Fruit fly (Drosophila melanogaster) whole organism, embryonic: ENCODE data around the gene CG8349.

Experiments used
- Atf-2 ChIP-seq: fragments of 200-800 bp; sonication (Bioruptor generic); optimal IDR thresholded peaks from 2 replicates; lab custom pipeline; 2016; ENCODE audit warnings: missing biosample characterization, missing genetic modification characterization
- Awh ChIP-seq: fragments of 200-800 bp; sonication (Bioruptor generic); IDR thresholded peaks from 2 replicates; pipeline ENCODE4, ENCODE4 v1.3.6; 2022; ENCODE audit warnings: missing biosample characterization, missing genetic modification characterization
- CG10431 ChIP-seq: fragments of 200-800 bp; sonication (Bioruptor generic); optimal IDR thresholded peaks from 3 replicates; lab custom pipeline; 2018; ENCODE audit warnings: missing biosample characterization, mild to moderate bottlenecking, missing genetic modification characterization
- CG10959 ChIP-seq: fragments of 200-800 bp; sonication (Bioruptor generic); IDR thresholded peaks from 2 replicates; pipeline ENCODE4 v1.3.6; 2022; ENCODE audit warnings: missing biosample characterization, missing genetic modification characterization
- CG11093 ChIP-seq: fragments of 200-800 bp; sonication (Bioruptor generic); IDR thresholded peaks from 3 replicates; pipeline ENCODE4 v1.3.6; 2022; ENCODE audit warnings: missing biosample characterization, missing genetic modification characterization
- CG14014 ChIP-seq: fragments of 200-800 bp; sonication (Bioruptor generic); IDR thresholded peaks from 2 replicates; pipeline ENCODE4 v1.3.6; 2022; ENCODE audit warnings: missing biosample characterization, missing genetic modification characterization
- CG17328 ChIP-seq: fragments of 200-800 bp; sonication (Bioruptor generic); IDR thresholded peaks from 2 replicates; pipeline ENCODE4 v1.3.6; 2022; ENCODE audit warnings: missing biosample characterization, missing genetic modification characterization
- CG17385 ChIP-seq: fragments of 200-800 bp; sonication (Bioruptor generic); optimal IDR thresholded peaks from 3 replicates; lab custom pipeline; 2018; ENCODE audit warnings: missing biosample characterization, mild to moderate bottlenecking, missing genetic modification characterization
- CG1832 ChIP-seq: fragments of 200-800 bp; sonication (Bioruptor generic); optimal IDR thresholded peaks from 2 replicates; lab custom pipeline; 2017; ENCODE audit warnings: missing biosample characterization, mild to moderate bottlenecking, missing genetic modification characterization, inconsistent platforms
- CG18599 ChIP-seq: fragments of 200-800 bp; sonication (Bioruptor generic); optimal IDR thresholded peaks from 3 replicates; lab custom pipeline; 2017; ENCODE audit warnings: missing biosample characterization, missing genetic modification characterization, mild to moderate bottlenecking, moderate library complexity, missing genetic modification reagents
- CG18764 ChIP-seq: fragments of 200-800 bp; sonication (Bioruptor generic); optimal IDR thresholded peaks from 3 replicates; lab custom pipeline; 2016; ENCODE audit warnings: missing biosample characterization, missing genetic modification characterization
- CG2202 ChIP-seq: fragments of 200-800 bp; sonication (Bioruptor generic); optimal IDR thresholded peaks from 2 replicates; lab custom pipeline; 2018; ENCODE audit warnings: missing biosample characterization, mild to moderate bottlenecking, missing genetic modification characterization
- CG31441 ChIP-seq: fragments of 200-800 bp; sonication (Bioruptor generic); IDR thresholded peaks from 2 replicates; pipeline ENCODE4 v1.3.6; 2022; ENCODE audit warnings: missing biosample characterization, missing genetic modification characterization
- CG32772 ChIP-seq: fragments of 200-800 bp; sonication (Bioruptor generic); IDR thresholded peaks from 2 replicates; pipeline ENCODE4 v1.3.6; 2022; ENCODE audit warnings: missing biosample characterization, missing genetic modification characterization
- CG34376 ChIP-seq: fragments of 200-800 bp; sonication (Bioruptor generic); optimal IDR thresholded peaks from 2 replicates; lab custom pipeline; 2018; ENCODE audit warnings: missing biosample characterization, mild to moderate bottlenecking, missing genetic modification characterization
- CG4282 ChIP-seq: fragments of 200-800 bp; sonication (Bioruptor generic); optimal IDR thresholded peaks from 2 replicates; lab custom pipeline; 2016; ENCODE audit warnings: missing biosample characterization, missing genetic modification characterization
- CG7745 ChIP-seq: fragments of 200-800 bp; sonication (Bioruptor generic); optimal IDR thresholded peaks from 2 replicates; lab custom pipeline; 2018; ENCODE audit warnings: missing biosample characterization, mild to moderate bottlenecking, missing genetic modification characterization, moderate library complexity
- CG7786 ChIP-seq: fragments of 200-800 bp; sonication (Bioruptor generic); optimal IDR thresholded peaks from 2 replicates; lab custom pipeline; 2016; ENCODE audit warnings: missing biosample characterization, missing genetic modification characterization
- CG9215 ChIP-seq: fragments of 200-800 bp; sonication (Bioruptor generic); IDR thresholded peaks from 2 replicates; pipeline ENCODE4 v1.3.6; 2022; ENCODE audit warnings: missing biosample characterization, missing genetic modification characterization
- D19A ChIP-seq: fragments of 200-800 bp; optimal IDR thresholded peaks from 3 replicates; lab custom pipeline; 2019; ENCODE audit warnings: missing biosample characterization, mild to moderate bottlenecking, missing genetic modification characterization, moderate library complexity
- Fer2 ChIP-seq: fragments of 200-800 bp; sonication (Bioruptor generic); optimal IDR thresholded peaks from 2 replicates; lab custom pipeline; 2018; ENCODE audit warnings: missing biosample characterization, mild to moderate bottlenecking, missing genetic modification characterization, moderate library complexity
- Gsc ChIP-seq: fragments of 200-800 bp; sonication (Bioruptor generic); IDR thresholded peaks from 2 replicates; pipeline ENCODE4 v1.3.6; 2022; ENCODE audit warnings: missing biosample characterization, missing genetic modification characterization
- HLH54F ChIP-seq: fragments of 200-800 bp; sonication (Bioruptor generic); optimal IDR thresholded peaks from 3 replicates; lab custom pipeline; 2016; ENCODE audit warnings: missing biosample characterization, missing genetic modification characterization
- Hand ChIP-seq: fragments of 200-800 bp; sonication (Bioruptor generic); optimal IDR thresholded peaks from 2 replicates; lab custom pipeline; 2017; ENCODE audit warnings: mild to moderate bottlenecking, missing biosample characterization, missing genetic modification reagents, missing genetic modification characterization
- Hr3 ChIP-seq: fragments of 200-800 bp; sonication (Bioruptor generic); optimal IDR thresholded peaks from 3 replicates; lab custom pipeline; 2016; ENCODE audit warnings: missing biosample characterization, missing genetic modification characterization
- Kr ChIP-seq: fragments of 200-800 bp; sonication (Bioruptor generic); optimal IDR thresholded peaks from 2 replicates; lab custom pipeline; 2017; ENCODE audit warnings: missing biosample characterization, mild to moderate bottlenecking, missing genetic modification characterization
- Ssrp ChIP-seq: fragments of 200-800 bp; sonication (Bioruptor generic); optimal IDR thresholded peaks from 2 replicates; lab custom pipeline; 2018; ENCODE audit warnings: missing biosample characterization, mild to moderate bottlenecking, missing genetic modification characterization, moderate library complexity
- Stat92E ChIP-seq, 3 experiments: fragments of >200 bp in 2 of 3; fragments of 200-800 bp in 1 of 3; sonication (Bioruptor generic) in 1 of 3; optimal IDR thresholded peaks; 2 replicates each; lab custom pipeline; 2017 to 2019; ENCODE audit warnings: missing biosample characterization in 3 of 3, missing genetic modification characterization in 3 of 3, mild to moderate bottlenecking in 1 of 3, moderate library complexity in 1 of 3
- Xrp1 ChIP-seq: fragments of 200-800 bp; sonication (Bioruptor generic); IDR thresholded peaks from 2 replicates; pipeline ENCODE4 v1.3.6; 2022; ENCODE audit warnings: missing biosample characterization, missing genetic modification characterization
- abd-A ChIP-seq: fragments of 200-800 bp; sonication (Bioruptor generic); optimal IDR thresholded peaks from 3 replicates; lab custom pipeline; 2019; ENCODE audit warnings: missing biosample characterization, mild to moderate bottlenecking, missing genetic modification characterization, moderate library complexity
- amos ChIP-seq: fragments of 200-800 bp; sonication (Bioruptor generic); IDR thresholded peaks from 2 replicates; pipeline ENCODE4 v1.3.6; 2022; ENCODE audit warnings: missing biosample characterization, missing genetic modification characterization; ENCODE audit not compliant: partially characterized antibody
- ato ChIP-seq: fragments of 200-800 bp; sonication (Bioruptor generic); IDR thresholded peaks from 2 replicates; pipeline ENCODE4 v1.3.6; 2022; ENCODE audit warnings: missing biosample characterization, missing genetic modification characterization; ENCODE audit not compliant: partially characterized antibody
- bcd ChIP-seq: fragments of 200-800 bp; sonication (Bioruptor generic); optimal IDR thresholded peaks from 2 replicates; lab custom pipeline; 2017; ENCODE audit warnings: missing biosample characterization, mild to moderate bottlenecking, missing genetic modification characterization
- chinmo ChIP-seq: fragments of 200-800 bp; sonication (Bioruptor generic); IDR thresholded peaks from 4 replicates; pipeline ENCODE4 v1.3.6; 2022; ENCODE audit warnings: missing biosample characterization, missing genetic modification characterization; ENCODE audit not compliant: partially characterized antibody
- ci ChIP-seq: fragments of 200-800 bp; sonication (Bioruptor generic); IDR thresholded peaks from 3 replicates; pipeline ENCODE4 v1.3.6; 2022; ENCODE audit warnings: missing biosample characterization, missing genetic modification characterization
- corto ChIP-seq: fragments of 200-800 bp; sonication (Bioruptor generic); optimal IDR thresholded peaks from 2 replicates; lab custom pipeline; 2016; ENCODE audit warnings: missing biosample characterization, mild to moderate bottlenecking, missing genetic modification characterization, moderate library complexity
- dmrt11E ChIP-seq: fragments of 200-800 bp; sonication (Bioruptor generic); optimal IDR thresholded peaks from 3 replicates; lab custom pipeline; 2018; ENCODE audit warnings: missing biosample characterization, mild to moderate bottlenecking, missing genetic modification characterization, moderate library complexity
- dmrt99B ChIP-seq: fragments of 200-800 bp; sonication (Bioruptor generic); optimal IDR thresholded peaks from 2 replicates; lab custom pipeline; 2018; ENCODE audit warnings: missing biosample characterization, mild to moderate bottlenecking, missing genetic modification characterization, moderate library complexity
- fru ChIP-seq: fragments of >200 bp; optimal IDR thresholded peaks from 2 replicates; lab custom pipeline; 2017
- gcm ChIP-seq: fragments of 200-800 bp; sonication (Bioruptor generic); optimal IDR thresholded peaks from 2 replicates; lab custom pipeline; 2019; ENCODE audit warnings: missing biosample characterization, mild to moderate bottlenecking, missing genetic modification characterization, moderate library complexity
- gsb ChIP-seq: fragments of 200-800 bp; sonication (Bioruptor generic); IDR thresholded peaks from 2 replicates; pipeline ENCODE4 v1.3.6; 2022; ENCODE audit warnings: missing biosample characterization, missing genetic modification characterization
- ham ChIP-seq: fragments of 200-800 bp; sonication (Bioruptor generic); IDR thresholded peaks from 2 replicates; pipeline ENCODE4 v1.3.6; 2022; ENCODE audit warnings: missing biosample characterization, missing genetic modification characterization
- hth ChIP-seq: fragments of >200 bp; optimal IDR thresholded peaks from 2 replicates; lab custom pipeline; 2017; ENCODE audit warnings: inconsistent platforms
- pan ChIP-seq, 4 experiments: fragments of >200 bp in 3 of 4; fragments of 200-800 bp in 1 of 4; sonication (Bioruptor generic) in 1 of 4; optimal IDR thresholded peaks in 3 of 4; IDR thresholded peaks in 1 of 4; 2 replicates each; pipeline versions ENCODE4 v1.3.6 to Lab custom; 2017 to 2022; ENCODE audit warnings: missing biosample characterization in 2 of 4, missing genetic modification characterization in 2 of 4, mixed read lengths in 1 of 4
- phol ChIP-seq: fragments of 200-800 bp; sonication (Bioruptor generic); optimal IDR thresholded peaks from 3 replicates; lab custom pipeline; 2018; ENCODE audit warnings: missing biosample characterization, mild to moderate bottlenecking, missing genetic modification characterization, moderate library complexity
- pnt ChIP-seq: fragments of 200-800 bp; sonication (Bioruptor generic); optimal IDR thresholded peaks from 3 replicates; lab custom pipeline; 2016; ENCODE audit warnings: missing biosample characterization, missing genetic modification characterization
- psq ChIP-seq: fragments of 200-800 bp; sonication (Bioruptor generic); optimal IDR thresholded peaks from 2 replicates; lab custom pipeline; 2017; ENCODE audit warnings: missing biosample characterization, missing genetic modification characterization
- shn ChIP-seq: fragments of 200-800 bp; sonication (Bioruptor generic); optimal IDR thresholded peaks from 3 replicates; lab custom pipeline; 2016; ENCODE audit warnings: missing biosample characterization, missing genetic modification characterization
- toy ChIP-seq: fragments of 200-800 bp; sonication (Bioruptor generic); IDR thresholded peaks from 2 replicates; pipeline ENCODE4 v1.3.6; 2022; ENCODE audit warnings: missing biosample characterization, missing genetic modification characterization
- ttk ChIP-seq: fragments of 200-800 bp; sonication (Bioruptor generic); IDR thresholded peaks from 2 replicates; pipeline ENCODE4 v2.1.2; 2022; ENCODE audit warnings: missing biosample characterization, missing genetic modification characterization

Gene CG8349

DNA sequence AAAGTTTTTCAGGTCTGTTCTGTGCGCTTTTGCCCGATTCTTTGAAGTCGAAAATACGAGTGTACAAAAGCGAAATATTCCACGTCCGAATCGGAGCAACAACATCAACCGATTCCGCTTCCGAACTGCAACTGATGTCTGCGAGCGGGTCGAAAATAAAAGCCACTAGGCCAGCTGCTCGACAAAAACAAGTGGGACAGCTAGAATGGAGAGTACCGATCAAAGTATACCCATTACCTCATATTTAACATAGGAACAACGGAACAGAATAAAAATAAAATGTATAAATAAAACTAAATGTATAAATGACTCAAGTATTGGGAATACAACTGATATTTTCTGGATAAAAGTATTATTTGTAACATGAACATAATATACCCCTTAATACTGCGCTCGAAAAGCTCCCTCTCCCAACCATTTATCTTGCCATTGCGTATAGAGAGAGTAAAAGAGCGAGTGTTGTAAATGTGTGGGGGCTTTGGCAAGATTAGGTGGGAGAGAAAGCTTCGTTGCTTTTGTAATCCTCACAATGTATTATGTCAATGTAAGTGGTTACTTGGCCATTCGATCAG, 10.6 kb upstream of the CG8349 start, which contains the start of gene SLC5A11 (continued):
- TF ChIP-seq Ssrp (peak; percentile 99), fru (no peak), CG9215 (peak; percentile 93), dmrt11E (tag; lab: Kevin White, UChicago) (peak; percentile 2), Fer2 (peak; percentile 90), hth (lab: Kevin White, UChicago) (no peak), pnt (GFP tag; lab: Kevin White, UChicago) (peak; percentile 78), Stat92E (GFP tag; optimal IDR thresholded peaks at IDR 0.05; lab: Kevin White, UChicago) (peak in 1 of 3 experiments; percentile 98), bcd (GFP tag; lab: Kevin White, UChicago) (peak; percentile 99), ci (peak; percentile 95), psq (GFP tag; lab: Kevin White, UChicago) (peak; percentile 96), D19A (tag; lab: Kevin White, UChicago) (peak; percentile 87), CG10959 (GFP tag; lab: Robert Waterston, UW) (no peak), Awh (GFP tag; lab: Robert Waterston, UW) (peak; percentile 97), CG11093 (GFP tag; lab: Robert Waterston, UW) (peak; percentile 93), CG32772 (GFP tag; lab: Robert Waterston, UW) (peak; percentile 95), Kr (GFP tag; lab: Kevin White, UChicago) (no peak), CG4282 (GFP tag; lab: Kevin White, UChicago) (peak; percentile 81), chinmo (GFP tag; lab: Robert Waterston, UW) (peak; percentile 86; the same call in 2 of the 4 replicates), CG17328 (GFP tag; lab: Robert Waterston, UW) (peak; percentile 95), Xrp1 (GFP tag; lab: Robert Waterston, UW) (peak; percentile 97), corto (peak; percentile 99), CG17385 (peak; percentile 93), HLH54F (GFP tag; lab: Kevin White, UChicago) (peak; percentile 76), shn (peak; percentile 56), amos (no peak; the same call in 1 of the 2 replicates), CG31441 (GFP tag; lab: Robert Waterston, UW) (peak; percentile 94; the same call in 1 of the 2 replicates), gcm (GFP tag; lab: Kevin White, UChicago) (peak; percentile 96), CG10431 (GFP tag; lab: Kevin White, UChicago) (peak; percentile 67), Gsc (no peak), CG18764 (GFP tag; lab: Kevin White, UChicago) (peak; percentile 88), toy (GFP tag; lab: Robert Waterston, UW) (peak; percentile 94), dmrt99B (tag; lab: Kevin White, UChicago) (peak; percentile 100), Atf-2 (GFP tag; lab: Kevin White, UChicago) (peak; percentile 95), CG7786 (GFP tag; lab: Kevin White, UChicago) (peak; percentile 78), CG14014 (GFP tag; lab: Robert Waterston, UW) (peak; percentile 99), Hr3 (GFP tag; lab: Kevin White, UChicago) (peak; percentile 96), CG18599 (GFP tag; lab: Kevin White, UChicago) (peak; percentile 99), ato (GFP tag; lab: Robert Waterston, UW) (no peak), CG7745 (tag; lab: Kevin White, UChicago) (no peak), CG2202 (tag; lab: Kevin White, UChicago) (peak; percentile 77), ham (GFP tag; lab: Robert Waterston, UW) (peak; percentile 95), ttk (peak; percentile 97), pan (optimal IDR thresholded peaks at IDR 0.05; lab: Kevin White, UChicago) (no peak), pan (GFP tag; optimal IDR thresholded peaks at IDR 0.05 in 1 of 2, IDR thresholded peaks at IDR 0.05 in 1 of 2) (peak in 1 of 2 experiments; percentile 98), Hand (GFP tag; lab: Kevin White, UChicago) (peak; percentile 97), CG34376 (GFP tag; lab: Kevin White, UChicago) (peak; percentile 99), phol (tag; lab: Kevin White, UChicago) (peak; percentile 92), abd-A (peak; percentile 92), CG1832 (no peak), gsb (GFP tag; lab: Robert Waterston, UW) (peak; percentile 96)
